Fruit fly (Drosophila melanogaster): ENCODE measurements around the gene Hsc70-4.

Hsc70-4 gene

DNA sequence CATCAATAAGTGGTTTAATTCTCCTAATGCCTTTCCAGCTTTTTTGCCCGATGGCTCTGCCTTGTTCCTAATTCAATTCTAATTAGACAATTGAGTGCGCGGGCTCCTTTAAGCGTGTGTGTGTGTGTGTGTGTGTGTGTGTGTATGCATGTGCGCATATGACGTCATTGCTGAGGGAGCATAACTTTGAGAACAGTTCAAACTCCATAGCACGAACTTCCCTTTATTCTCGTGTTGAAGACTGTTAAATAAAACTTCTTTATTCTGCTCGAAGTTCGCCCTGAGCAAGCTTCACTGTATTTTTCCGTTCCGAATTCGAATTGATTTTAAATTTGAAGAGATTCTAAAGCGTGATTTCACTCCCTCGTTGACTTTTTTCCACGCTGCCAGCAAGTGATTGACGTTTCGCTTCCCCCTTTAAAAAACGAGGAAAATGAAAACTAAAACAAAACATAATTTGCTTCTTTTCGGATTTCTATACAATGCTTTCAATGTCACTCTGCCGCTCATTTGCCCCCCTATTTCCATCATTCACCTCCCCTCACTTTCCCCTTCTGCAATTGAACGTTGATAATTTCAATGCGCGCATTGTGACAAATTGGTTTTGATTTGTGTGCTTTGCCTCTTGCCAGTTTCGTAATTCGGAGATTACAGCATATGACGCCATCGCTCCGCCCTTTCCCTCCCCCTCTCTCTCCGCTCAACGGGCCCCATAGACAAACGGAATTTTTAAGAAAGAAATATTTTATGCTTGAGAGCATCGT lies 49.9 kb downstream of the Hsc70-4 start (continued):
- TF ChIP-seq CG42726 (GFP tag; IDR thresholded peaks at IDR 0.05; ENCODE audit: partially characterized antibody) (no peak), en (GFP tag; optimal IDR thresholded peaks at IDR 0.05) (no peak), GATAe (GFP tag; conservative IDR thresholded peaks at IDR 0.05) (no peak), Hsf (GFP tag; optimal IDR thresholded peaks at IDR 0.05) (no peak), insv (GFP tag; optimal IDR thresholded peaks at IDR 0.05) (peak in 1 of 2 experiments; percentile 82), tup (GFP tag; optimal IDR thresholded peaks at IDR 0.05) (no peak), CG7839 (tag; optimal IDR thresholded peaks at IDR 0.05) (peak; percentile 37), Gsc (GFP tag; IDR thresholded peaks at IDR 0.05) (no peak), CG2202 (tag; optimal IDR thresholded peaks at IDR 0.05) (no peak), nmo (GFP tag; optimal IDR thresholded peaks at IDR 0.05) (no peak), ash1 (GFP tag; optimal IDR thresholded peaks at IDR 0.05) (no peak), CG7963 (GFP tag; IDR thresholded peaks at IDR 0.05; ENCODE audit: partially characterized antibody) (no peak), HLH4C (GFP tag; IDR thresholded peaks at IDR 0.05; ENCODE audit: partially characterized antibody) (no peak), NC2β (GFP tag; optimal IDR thresholded peaks at IDR 0.05) (no peak), CG1602 (GFP tag; optimal IDR thresholded peaks at IDR 0.05) (no peak), pb (GFP tag; optimal IDR thresholded peaks at IDR 0.05) (no peak), abd-A (tag; optimal IDR thresholded peaks at IDR 0.05) (peak; percentile 30), CG43689 (GFP tag; IDR thresholded peaks at IDR 0.05) (no peak), Ptx1 (GFP tag; IDR thresholded peaks at IDR 0.05) (no peak), Hmr (GFP tag; optimal IDR thresholded peaks at IDR 0.05) (peak; percentile 20), CG31224 (GFP tag; IDR thresholded peaks at IDR 0.05) (no peak), CG9215 (GFP tag; IDR thresholded peaks at IDR 0.05) (no peak), CG18619 (GFP tag; optimal IDR thresholded peaks at IDR 0.05) (no peak), klu (GFP tag; IDR thresholded peaks at IDR 0.05) (no peak), CG17385 (GFP tag; optimal IDR thresholded peaks at IDR 0.05) (no peak), pros (GFP tag; optimal IDR thresholded peaks at IDR 0.05) (peak; percentile 3), CG8388 (GFP tag; optimal IDR thresholded peaks at IDR 0.05) (peak; percentile 13), trem (tag; optimal IDR thresholded peaks at IDR 0.05) (no peak), CG3726 (GFP tag; IDR thresholded peaks at IDR 0.05) (no peak), NfI (GFP tag; optimal IDR thresholded peaks at IDR 0.05) (peak; percentile 27), CG1832 (GFP tag; optimal IDR thresholded peaks at IDR 0.05) (no peak), Atf3 (GFP tag; optimal IDR thresholded peaks at IDR 0.05) (peak; percentile 47), bcd (GFP tag; optimal IDR thresholded peaks at IDR 0.05) (peak; percentile 18), CG11696 (GFP tag; IDR thresholded peaks at IDR 0.05) (no peak), Abd-B (GFP tag; optimal IDR thresholded peaks at IDR 0.05) (no peak), CG1024 (GFP tag; IDR thresholded peaks at IDR 0.05) (no peak), gem (tag; optimal IDR thresholded peaks at IDR 0.05) (peak; percentile 43), Sry-δ (GFP tag; optimal IDR thresholded peaks at IDR 0.05) (no peak), oc (tag; optimal IDR thresholded peaks at IDR 0.05) (peak; percentile 77), usp (GFP tag; optimal IDR thresholded peaks at IDR 0.05) (no peak), zen (tag; optimal IDR thresholded peaks at IDR 0.05) (no peak), sens (GFP tag) (peak; percentile 74), CG2678 (tag; optimal IDR thresholded peaks at IDR 0.05) (peak; percentile 43), Antp (GFP tag; optimal IDR thresholded peaks at IDR 0.05) (peak; percentile 11), pnt (GFP tag; optimal IDR thresholded peaks at IDR 0.05) (peak; percentile 20), Doc2 (GFP tag; IDR thresholded peaks at IDR 0.05) (no peak), sob (GFP tag; IDR thresholded peaks at IDR 0.05) (no peak), mirr (GFP tag; optimal IDR thresholded peaks at IDR 0.05) (peak; percentile 58), lab (GFP tag; optimal IDR thresholded peaks at IDR 0.05) (peak; percentile 45), Gug (GFP tag; IDR thresholded peaks at IDR 0.05) (peak; percentile 54; the same call in 1 of the 4 replicates)
